Worm (Caenorhabditis elegans) whole organism, late embryonic: ENCODE results near the gene Y32G9A.2.

Source experiments
- ceh-2 ChIP-seq: sonication (generic microtip); optimal IDR thresholded peaks from 2 replicates; lab custom pipeline; 2016; ENCODE audit warnings: missing genotype, missing genetic modification characterization, missing compliant biosample characterization
- ceh-30 ChIP-seq: fragments of 150-350 bp; optimal IDR thresholded peaks from 2 replicates; lab custom pipeline; 2014; ENCODE audit warnings: missing biosample characterization, missing genetic modification characterization
- elt-2 ChIP-seq: sonication (generic microtip); optimal IDR thresholded peaks from 2 replicates; lab custom pipeline; 2016; ENCODE audit warnings: missing genetic modification reagents, missing genetic modification characterization, missing compliant biosample characterization
- eyg-1 ChIP-seq: sonication (generic microtip); optimal IDR thresholded peaks from 2 replicates; lab custom pipeline; 2016; ENCODE audit warnings: missing genotype, missing genetic modification characterization, missing compliant biosample characterization
- fkh-6 ChIP-seq: sonication (generic microtip); optimal IDR thresholded peaks from 2 replicates; lab custom pipeline; 2016; ENCODE audit warnings: missing genetic modification characterization, missing compliant biosample characterization
- hlh-30 ChIP-seq: sonication (generic microtip); optimal IDR thresholded peaks from 2 replicates; lab custom pipeline; 2017; ENCODE audit warnings: antibody characterized with exemption, missing genetic modification characterization, missing compliant biosample characterization; ENCODE audit not compliant: insufficient read depth
- lin-11 ChIP-seq: fragments of 200-800 bp; sonication (Bioruptor generic); optimal IDR thresholded peaks from 2 replicates; lab custom pipeline; 2018; ENCODE audit warnings: mild to moderate bottlenecking, missing genetic modification characterization, missing compliant biosample characterization
- nfya-1 ChIP-seq: sonication (generic microtip); optimal IDR thresholded peaks from 2 replicates; lab custom pipeline; 2017; ENCODE audit warnings: missing genetic modification characterization, mild to moderate bottlenecking, missing compliant biosample characterization, antibody characterized with exemption, moderate library complexity
- nhr-11 ChIP-seq: fragments of 150-350 bp; optimal IDR thresholded peaks from 2 replicates; lab custom pipeline; 2014; ENCODE audit warnings: missing biosample characterization, missing genetic modification characterization
- pat-9 ChIP-seq: fragments of 200-800 bp; sonication (Bioruptor generic); optimal IDR thresholded peaks from 2 replicates; lab custom pipeline; 2018; ENCODE audit warnings: mild to moderate bottlenecking, missing genetic modification characterization, moderate library complexity, missing compliant biosample characterization
- rnt-1 ChIP-seq: sonication (generic microtip); optimal IDR thresholded peaks from 2 replicates; lab custom pipeline; 2016; ENCODE audit warnings: missing genetic modification characterization, missing compliant biosample characterization
- syd-9 ChIP-seq: sonication (generic microtip); optimal IDR thresholded peaks from 2 replicates; lab custom pipeline; 2016; ENCODE audit warnings: mild to moderate bottlenecking, missing genetic modification characterization, moderate library complexity, missing compliant biosample characterization
- tbx-2 ChIP-seq: sonication (generic microtip); optimal IDR thresholded peaks from 2 replicates; lab custom pipeline; 2016; ENCODE audit warnings: missing genetic modification characterization, missing compliant biosample characterization

DNA sequence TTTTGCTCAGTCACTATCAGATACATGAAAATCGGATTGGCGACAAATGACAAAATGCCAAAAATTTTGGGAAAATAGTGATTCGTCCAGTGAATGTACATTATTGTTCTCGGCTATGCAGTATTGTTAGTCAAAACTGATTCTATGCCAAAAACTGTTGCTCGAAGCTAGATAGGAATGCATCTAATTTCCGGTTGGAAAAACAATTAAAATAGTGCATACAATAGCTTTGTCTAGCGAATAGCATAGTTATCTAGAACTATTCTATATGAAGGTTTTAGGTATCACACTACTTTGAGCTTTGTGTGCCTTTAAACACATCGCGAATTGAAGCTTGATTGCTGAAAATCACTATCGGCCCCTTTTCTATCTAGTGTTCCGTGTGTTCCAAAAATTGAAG, 46.5 kb downstream of the Y32G9A.2 start, which contains the start of gene srj-15:
- no peak for TF ChIP-seq tbx-2 (tag; lab: Kevin White, UChicago)
- TF ChIP-seq hlh-30 (tag; lab: Kevin White, UChicago) = no peak
- TF ChIP-seq elt-2 (tag; lab: Kevin White, UChicago) = no peak
- no peak for TF ChIP-seq lin-11 (tag; lab: Kevin White, UChicago)
- TF ChIP-seq ceh-2 (tag; lab: Kevin White, UChicago) = no peak
- no peak for TF ChIP-seq rnt-1 (tag; lab: Kevin White, UChicago)
- TF ChIP-seq ceh-30 (tag; lab: Kevin White, UChicago) = no peak
- TF ChIP-seq fkh-6 (tag; lab: Kevin White, UChicago) = no peak
- TF ChIP-seq pat-9 (tag; lab: Kevin White, UChicago) = no peak
- no peak for TF ChIP-seq nhr-11 (tag; lab: Kevin White, UChicago)
- TF ChIP-seq nfya-1 = no peak
- TF ChIP-seq syd-9 (tag; lab: Kevin White, UChicago) = no peak
- no peak for TF ChIP-seq eyg-1
